Worm (Caenorhabditis elegans) whole organism, young adult: ENCODE data around the gene Y7A5A.9.
A peak's percentile ranks its signal among the peaks of the same experiment; 100 is the strongest.

Experiments used
- B0019.2 ChIP-seq: fragments of 200-800 bp; sonication (Bioruptor generic); conservative IDR thresholded peaks from 2 replicates; pipeline ENCODE4 v1.3.6; 2022; ENCODE audit warnings: missing genetic modification reagents, missing genetic modification characterization, missing compliant biosample characterization
- F10E7.11 ChIP-seq: sonication (generic microtip); optimal IDR thresholded peaks from 2 replicates; lab custom pipeline; 2017; ENCODE audit warnings: mild to moderate bottlenecking, missing genetic modification characterization, moderate library complexity, missing compliant biosample characterization
- F49E8.2 ChIP-seq: sonication (generic microtip); optimal IDR thresholded peaks from 3 replicates; lab custom pipeline; 2017; ENCODE audit warnings: missing genetic modification characterization, mild to moderate bottlenecking, missing compliant biosample characterization, antibody characterized with exemption, moderate library complexity; ENCODE audit not compliant: insufficient read depth
- F57A8.1 ChIP-seq: fragments of 200-800 bp; sonication (Bioruptor generic); optimal IDR thresholded peaks from 2 replicates; lab custom pipeline; 2018; ENCODE audit warnings: mild to moderate bottlenecking, missing genetic modification characterization, moderate library complexity, missing compliant biosample characterization
- T07F8.4 ChIP-seq: sonication (generic microtip); optimal IDR thresholded peaks from 2 replicates; lab custom pipeline; 2016; ENCODE audit warnings: mild to moderate bottlenecking, missing genetic modification characterization, moderate library complexity, missing compliant biosample characterization
- Y56A3A.18 ChIP-seq: fragments of 200-800 bp; sonication (Bioruptor generic); IDR thresholded peaks from 2 replicates; pipeline ENCODE4 v1.3.6; 2022; ENCODE audit warnings: missing genetic modification reagents, missing genetic modification characterization, missing compliant biosample characterization
- Y67H2A.10 ChIP-seq: fragments of 200-800 bp; sonication (Bioruptor generic); conservative IDR thresholded peaks from 2 replicates; pipeline ENCODE4 v1.3.6; 2022; ENCODE audit warnings: missing genetic modification reagents, missing genetic modification characterization, missing compliant biosample characterization
- aptf-2 ChIP-seq: fragments of 200-800 bp; sonication (Bioruptor generic); conservative IDR thresholded peaks from 2 replicates; pipeline ENCODE4 v1.3.6; 2022; ENCODE audit warnings: missing genetic modification reagents, missing genetic modification characterization, missing compliant biosample characterization
- bed-1 ChIP-seq: fragments of 200-800 bp; sonication (Bioruptor generic); IDR thresholded peaks from 2 replicates; pipeline ENCODE4 v1.3.6; 2022; ENCODE audit warnings: missing genetic modification reagents, missing genetic modification characterization, missing compliant biosample characterization
- bed-2 ChIP-seq: fragments of 200-800 bp; sonication (Bioruptor generic); IDR thresholded peaks from 2 replicates; pipeline ENCODE4 v1.3.6; 2022; ENCODE audit warnings: missing genetic modification reagents, missing genetic modification characterization, missing compliant biosample characterization
- ceh-27 ChIP-seq: fragments of 200-800 bp; sonication (Bioruptor generic); optimal IDR thresholded peaks from 2 replicates; lab custom pipeline; 2018; ENCODE audit warnings: mild to moderate bottlenecking, missing genetic modification characterization, moderate library complexity, missing compliant biosample characterization
- ceh-58 ChIP-seq: fragments of 200-800 bp; sonication (Bioruptor generic); IDR thresholded peaks from 2 replicates; pipeline ENCODE4 v1.3.6; 2022; ENCODE audit warnings: missing genetic modification characterization, missing compliant biosample characterization
- chd-7 ChIP-seq: sonication (generic microtip); optimal IDR thresholded peaks from 2 replicates; lab custom pipeline; 2016; ENCODE audit warnings: mild to moderate bottlenecking, missing genetic modification characterization, moderate library complexity, missing compliant biosample characterization
- fkh-3 ChIP-seq: sonication (generic microtip); optimal IDR thresholded peaks from 2 replicates; lab custom pipeline; 2016; ENCODE audit warnings: mild to moderate bottlenecking, missing genetic modification characterization, missing compliant biosample characterization
- gei-17 ChIP-seq: fragments of 200-800 bp; sonication (Bioruptor generic); optimal IDR thresholded peaks from 2 replicates; lab custom pipeline; 2018; ENCODE audit warnings: mild to moderate bottlenecking, missing genetic modification characterization, missing compliant biosample characterization
- hlh-12 ChIP-seq: sonication (generic microtip); optimal IDR thresholded peaks from 2 replicates; lab custom pipeline; 2016; ENCODE audit warnings: missing genetic modification characterization, missing compliant biosample characterization
- hmg-1.2 ChIP-seq: fragments of 200-800 bp; sonication (Bioruptor generic); IDR thresholded peaks from 2 replicates; pipeline ENCODE4 v1.3.6; 2022; ENCODE audit warnings: missing genetic modification reagents, missing genetic modification characterization, missing compliant biosample characterization
- lin-35 ChIP-seq, 3 experiments: fragments of 150-350 bp in 2 of 3; sonication (generic microtip) in 1 of 3; optimal IDR thresholded peaks; 2 replicates each; lab custom pipeline; 2014 to 2018; ENCODE audit warnings: missing biosample characterization in 3 of 3, missing genetic modification characterization in 3 of 3, missing genetic modification reagents in 3 of 3
- lir-1 ChIP-seq: fragments of 200-800 bp; sonication (Bioruptor generic); conservative IDR thresholded peaks from 2 replicates; pipeline ENCODE4 v1.3.6; 2022; ENCODE audit warnings: missing genetic modification reagents, missing genetic modification characterization, missing compliant biosample characterization
- mel-28 ChIP-seq: sonication (generic microtip); optimal IDR thresholded peaks from 2 replicates; lab custom pipeline; 2016; ENCODE audit warnings: borderline replicate concordance, mild to moderate bottlenecking, missing genetic modification characterization, missing compliant biosample characterization
- mes-4 ChIP-seq: sonication (generic microtip); optimal IDR thresholded peaks from 2 replicates; lab custom pipeline; 2016; ENCODE audit warnings: missing genotype, missing genetic modification characterization, missing compliant biosample characterization
- nfya-2 ChIP-seq: fragments of 200-800 bp; sonication (Bioruptor generic); IDR thresholded peaks from 2 replicates; pipeline ENCODE4 v1.3.6; 2022; ENCODE audit warnings: missing genetic modification reagents, missing genetic modification characterization, missing compliant biosample characterization
- nhr-27 ChIP-seq: fragments of 200-800 bp; sonication (Bioruptor generic); optimal IDR thresholded peaks from 2 replicates; lab custom pipeline; 2018; ENCODE audit warnings: mild to moderate bottlenecking, missing genetic modification characterization, moderate library complexity, missing compliant biosample characterization
- nhr-80 ChIP-seq: sonication (generic microtip); optimal IDR thresholded peaks from 2 replicates; lab custom pipeline; 2016; ENCODE audit warnings: missing genetic modification characterization, missing compliant biosample characterization
- pbrm-1 ChIP-seq: fragments of 200-800 bp; sonication (Bioruptor generic); IDR thresholded peaks from 2 replicates; pipeline ENCODE4 v1.3.6; 2022; ENCODE audit warnings: missing genetic modification reagents, missing genetic modification characterization, missing compliant biosample characterization
- rpc-1 ChIP-seq, 2 experiments: fragments of 150-350 bp in 1 of 2; sonication (generic microtip) in 1 of 2; optimal IDR thresholded peaks; 2 replicates each; lab custom pipeline; 2014 to 2018; ENCODE audit warnings: missing biosample characterization in 1 of 2, missing genetic modification characterization in 1 of 2, missing genetic modification reagents in 1 of 2, missing genotype in 1 of 2
- snpc-1.1 ChIP-seq: sonication (generic microtip); optimal IDR thresholded peaks from 2 replicates; lab custom pipeline; 2017; ENCODE audit warnings: missing genetic modification characterization, mild to moderate bottlenecking, missing compliant biosample characterization, antibody characterized with exemption, moderate library complexity, missing genotype, missing genetic modification reagents; ENCODE audit not compliant: insufficient read depth
- somi-1 ChIP-seq: fragments of 200-800 bp; sonication (Bioruptor generic); optimal IDR thresholded peaks from 2 replicates; lab custom pipeline; 2018; ENCODE audit warnings: mild to moderate bottlenecking, missing genetic modification characterization, missing compliant biosample characterization
- tbp1 ChIP-seq: fragments of 200-800 bp; sonication (Bioruptor generic); optimal IDR thresholded peaks from 2 replicates; lab custom pipeline; 2018; ENCODE audit warnings: mild to moderate bottlenecking, missing genetic modification characterization, missing compliant biosample characterization
- unc-62 ChIP-seq: fragments of 150-350 bp; optimal IDR thresholded peaks from 2 replicates; lab custom pipeline; 2014; ENCODE audit warnings: missing biosample characterization, missing genetic modification reagents, missing genetic modification characterization

The Y7A5A.9 gene

DNA sequence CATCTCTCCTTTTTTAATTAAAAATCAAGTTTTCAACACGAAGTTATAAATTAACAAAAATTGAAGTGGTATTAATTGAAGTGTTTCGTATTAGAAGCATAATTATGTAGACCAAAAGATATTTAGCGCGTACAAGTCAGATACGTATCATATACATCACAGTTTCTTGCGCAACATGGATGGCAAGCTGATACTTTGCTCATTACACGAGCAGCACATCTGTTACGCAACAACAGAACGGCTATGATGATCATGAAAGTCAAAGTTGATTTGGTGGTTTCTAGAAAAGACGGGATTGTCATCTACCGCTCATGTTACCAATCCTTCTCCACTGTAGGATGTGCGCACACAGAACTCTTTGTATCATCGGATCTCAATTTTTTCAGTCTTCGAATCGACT lies 12.4 kb upstream of the Y7A5A.9 start (continued):
- no peak for TF ChIP-seq aptf-2 (GFP tag; lab: Robert Waterston, UW)
- no peak for TF ChIP-seq nfya-2 (GFP tag; lab: Robert Waterston, UW)

DNA sequence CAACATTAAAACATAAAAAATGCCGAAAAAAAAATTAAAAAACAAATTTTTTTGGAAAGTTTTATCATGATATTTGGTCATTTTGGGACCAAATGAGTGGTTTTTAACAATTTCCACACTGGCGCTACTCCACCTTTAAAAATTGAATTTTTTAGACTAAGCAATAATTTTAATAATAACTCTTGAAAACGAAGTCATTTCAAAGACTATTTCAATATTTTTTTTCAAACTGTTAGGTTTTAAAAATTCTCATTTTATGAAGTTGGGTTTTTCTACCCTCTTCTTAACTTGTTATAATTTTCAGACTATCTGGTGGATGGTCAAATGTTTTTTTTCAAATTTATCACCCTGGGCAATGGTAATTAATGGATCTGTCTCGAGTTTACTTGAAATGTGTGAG lies 4.8 kb upstream of the Y7A5A.9 start, which contains the start of gene Y7A5A.8:
TSS of gene Y7A5A.8 (plus strand) at position 301 of the 400 bp plus-strand sequence.
- TF ChIP-seq fkh-3 (tag; lab: Kevin White, UChicago) (no peak), Y67H2A.10 (GFP tag; lab: Robert Waterston, UW) (no peak), rpc-1 (optimal IDR thresholded peaks at IDR 0.05; lab: Kevin White, UChicago) (no peak), rpc-1 (tag; optimal IDR thresholded peaks at IDR 0.05; lab: Kevin White, UChicago) (no peak), unc-62 (GFP tag; lab: Kevin White, UChicago) (no peak), Y56A3A.18 (no peak), somi-1 (GFP tag; lab: Kevin White, UChicago) (no peak), nhr-27 (tag; lab: Kevin White, UChicago) (no peak)

DNA sequence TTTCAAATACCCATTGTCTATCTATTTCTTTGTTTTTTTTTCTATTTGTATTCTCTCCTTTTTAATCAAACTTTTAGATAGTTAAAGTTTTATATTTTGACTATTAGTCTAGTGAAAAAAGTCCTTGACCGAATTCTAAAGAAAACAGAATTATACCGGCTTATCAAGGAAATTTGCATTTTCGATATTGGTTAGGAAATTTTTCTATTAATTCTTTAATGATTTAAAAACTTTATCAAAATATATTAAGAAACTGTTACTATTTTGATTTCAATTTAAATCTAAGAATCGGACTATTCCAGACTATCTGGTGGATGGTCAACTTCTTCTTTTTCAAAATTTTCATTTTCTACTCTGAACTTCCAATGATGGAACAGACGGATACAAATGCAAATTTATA lies 1.1 kb downstream of the Y7A5A.9 start, which contains the start of gene Y7A5A.20:
TSS of gene Y7A5A.20 (plus strand) at position 301 of the 400 bp plus-strand sequence.
- TF ChIP-seq lin-35 (GFP tag; optimal IDR thresholded peaks at IDR 0.05; lab: Kevin White, UChicago) (no peak), F57A8.1 (no peak), chd-7 (tag; lab: Kevin White, UChicago) (no peak), ceh-27 (no peak), B0019.2 (no peak), T07F8.4 (tag; lab: Kevin White, UChicago) (no peak), mel-28 (no peak), nhr-27 (tag; lab: Kevin White, UChicago) (no peak), pbrm-1 (GFP tag; lab: Robert Waterston, UW) (no peak), snpc-1.1 (tag; lab: Kevin White, UChicago) (no peak)

DNA sequence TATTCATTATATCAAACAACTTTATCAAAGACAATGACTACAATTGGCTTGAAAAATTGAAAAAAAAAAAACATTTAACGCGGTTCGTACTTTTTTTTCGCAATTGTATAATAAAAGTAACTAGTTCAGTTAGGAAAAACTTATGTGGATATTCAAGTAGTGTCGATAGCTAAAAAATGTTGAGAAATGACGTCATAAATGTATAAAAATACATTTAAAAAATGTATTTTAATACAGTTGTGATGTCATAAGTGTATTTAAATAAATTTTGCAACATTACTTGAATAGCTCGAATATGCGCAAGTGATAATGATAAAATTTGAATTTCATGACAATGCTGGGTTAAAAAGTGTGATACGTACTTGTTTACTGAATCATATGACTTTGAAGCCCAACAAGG lies 4.6 kb downstream of the Y7A5A.9 start:
- TF ChIP-seq B0019.2 (no peak), F49E8.2 (tag; lab: Kevin White, UChicago) (no peak), ceh-58 (no peak), bed-2 (GFP tag; lab: Robert Waterston, UW) (no peak), gei-17 (GFP tag; lab: Kevin White, UChicago) (no peak), pbrm-1 (GFP tag; lab: Robert Waterston, UW) (no peak), F10E7.11 (tag; lab: Kevin White, UChicago) (no peak), Y67H2A.10 (GFP tag; lab: Robert Waterston, UW) (no peak), hmg-1.2 (no peak), bed-1 (GFP tag; lab: Robert Waterston, UW) (no peak), tbp1 (no peak), lir-1 (no peak), ceh-27 (no peak)

DNA sequence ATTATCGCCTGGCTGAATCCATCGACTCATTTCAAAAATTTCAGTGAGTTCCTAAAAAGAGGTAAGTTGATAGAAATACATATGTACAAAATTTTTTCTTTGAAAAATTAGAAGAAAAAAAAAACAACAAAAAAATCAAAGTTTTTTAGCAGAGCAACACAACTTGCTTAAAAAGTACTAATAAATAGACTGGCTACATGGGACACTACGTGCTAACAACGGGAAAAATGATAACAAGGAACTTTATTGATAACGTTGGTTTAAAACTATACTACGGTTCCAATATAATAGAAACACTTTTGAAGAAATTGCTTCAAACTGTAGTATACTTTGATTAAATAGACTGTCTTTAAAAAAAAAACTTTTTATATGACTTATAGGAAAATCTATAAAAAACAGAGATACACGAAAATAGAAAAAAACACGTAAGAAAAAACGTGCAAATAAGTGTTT lies 11.6 kb downstream of the Y7A5A.9 start, which contains the start of gene acox-1.6:
TSS of gene acox-1.6 (minus strand) at position 51 of the 453 bp plus-strand sequence.
- TF ChIP-seq nhr-80 (tag; lab: Kevin White, UChicago) = peak; percentile 69
- no peak for TF ChIP-seq mes-4 (tag; lab: Kevin White, UChicago)
- TF ChIP-seq hlh-12 (tag; lab: Kevin White, UChicago) = no peak
- TF ChIP-seq Y67H2A.10 (GFP tag; lab: Robert Waterston, UW) = no peak
